Worm (Caenorhabditis elegans) whole organism, L4 larva: Measurements from ENCODE around the gene nol-9.
"Not testable (repeated sequence)": the region's sequence is repeated elsewhere in the genome, so short reads cannot be mapped to it uniquely, and the experiment has no call there.

ENCODE experiments used
- F37D6.2 ChIP-seq: sonication (generic microtip); optimal IDR thresholded peaks from 2 replicates; lab custom pipeline; 2016; ENCODE audit warnings: mild to moderate bottlenecking, missing genetic modification characterization, missing compliant biosample characterization
- ama-1 ChIP-seq: fragments of 150-350 bp; optimal IDR thresholded peaks from 2 replicates; lab custom pipeline; 2014; ENCODE audit warnings: inconsistent platforms, mixed read lengths
- daf-16 ChIP-seq, 3 experiments: sonication (generic microtip); optimal IDR thresholded peaks; 2 replicates each; lab custom pipeline; 2016 to 2017; ENCODE audit warnings: missing genetic modification characterization in 3 of 3, missing genetic modification reagents in 3 of 3, mild to moderate bottlenecking in 2 of 3, missing compliant biosample characterization in 2 of 3, missing biosample characterization in 1 of 3, moderate library complexity in 1 of 3
- lin-15B ChIP-seq: fragments of 150-350 bp; sonication (generic microtip); optimal IDR thresholded peaks from 3 replicates; lab custom pipeline; 2014; ENCODE audit warnings: missing biosample characterization, missing genetic modification characterization
- lin-29 ChIP-seq: fragments of 200-800 bp; sonication (Bioruptor generic); IDR thresholded peaks from 2 replicates; pipeline ENCODE4 v1.3.6; 2022; ENCODE audit warnings: missing genetic modification reagents, missing genetic modification characterization, missing compliant biosample characterization
- set-16 ChIP-seq: fragments of 200-800 bp; sonication (Bioruptor generic); IDR thresholded peaks from 2 replicates; pipeline ENCODE4 v1.3.6; 2022; ENCODE audit warnings: missing genetic modification reagents, missing genetic modification characterization, missing compliant biosample characterization

DNA sequence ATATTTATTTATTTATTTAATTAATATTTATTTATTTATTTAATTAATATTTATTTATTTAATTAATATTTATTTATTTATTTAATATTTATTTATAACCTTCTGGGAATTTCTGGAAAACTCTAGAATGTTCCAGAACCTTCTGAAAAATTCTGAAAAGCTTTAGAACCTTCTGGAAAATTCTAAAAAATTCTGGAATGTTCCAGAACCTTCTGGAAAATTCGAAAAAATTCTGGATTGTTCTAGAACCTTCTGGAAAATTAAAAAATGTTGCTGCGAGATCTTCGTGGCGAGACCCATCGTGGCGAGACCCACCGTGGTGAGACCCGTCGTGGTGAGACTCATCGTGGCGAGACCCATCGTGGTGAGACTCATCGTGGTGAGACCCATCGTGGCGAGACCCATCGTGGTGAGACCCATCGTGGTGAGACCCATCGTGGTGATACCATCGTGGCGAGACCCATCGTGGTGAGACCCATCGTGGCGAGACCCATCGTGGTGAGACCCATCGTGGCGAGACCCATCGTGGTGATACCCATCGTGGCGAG is 39.9 kb downstream of the nol-9 start:
- TF ChIP-seq lin-15B (tag; lab: Kevin White, UChicago); ama-1 (lab: Kevin White, UChicago); daf-16 (GFP tag; optimal IDR thresholded peaks at IDR 0.05; lab: Kevin White, UChicago); daf-16 (tag; optimal IDR thresholded peaks at IDR 0.05; lab: Kevin White, UChicago); lin-29 (GFP tag; lab: Robert Waterston, UW); F37D6.2 (tag; lab: Kevin White, UChicago): not testable (repeated sequence)
- peak; percentile 78 for TF ChIP-seq set-16 (GFP tag; lab: Robert Waterston, UW)
